Worm (Caenorhabditis elegans) whole organism, L4 larva: ENCODE measurements around the gene snt-1.

Experiments
- skn-1 ChIP-seq: fragments of 150-350 bp; optimal IDR thresholded peaks from 2 replicates; lab custom pipeline; 2014; ENCODE audit warnings: missing biosample characterization, missing genetic modification characterization
- spr-3 ChIP-seq: fragments of 200-800 bp; sonication (Bioruptor generic); optimal IDR thresholded peaks from 2 replicates; lab custom pipeline; 2018; ENCODE audit warnings: mild to moderate bottlenecking, missing genetic modification characterization, missing compliant biosample characterization

- TF ChIP-seq skn-1 (tag; lab: Kevin White, UChicago): no peak
- no peak for TF ChIP-seq spr-3 (GFP tag; lab: Kevin White, UChicago)
These were observed 38.3 kb upstream of the snt-1 start for ce11 chrII:6772482-6772881.
